Worm (Caenorhabditis elegans): ENCODE data around the gene par-5.

- TF ChIP-seq ceh-79 (tag; optimal IDR thresholded peaks at IDR 0.05) (no peak), ceh-100 (GFP tag; IDR thresholded peaks at IDR 0.05) (no peak), unc-130 (GFP tag; optimal IDR thresholded peaks at IDR 0.05) (no peak), F33H1.4 (GFP tag; IDR thresholded peaks at IDR 0.05) (no peak), nhr-120 (GFP tag; IDR thresholded peaks at IDR 0.05) (no peak), cebp-2 (GFP tag; IDR thresholded peaks at IDR 0.05) (no peak), pha-4 (tag; optimal IDR thresholded peaks at IDR 0.05) (no peak), K12H6.12 (tag; optimal IDR thresholded peaks at IDR 0.05) (no peak), bed-1 (GFP tag; IDR thresholded peaks at IDR 0.05) (no peak), lin-35 (GFP tag; optimal IDR thresholded peaks at IDR 0.05) (no peak), Y95B8A.8 (GFP tag; IDR thresholded peaks at IDR 0.05) (no peak), him-1 (tag; optimal IDR thresholded peaks at IDR 0.05) (no peak)
Measured at ce11 chrIV:11851882-11852281, 30.2 kb upstream of the par-5 start, which contains the start of gene F38H4.5.

Data from whole organism, young adult.